Worm (Caenorhabditis elegans) whole organism, L4 larva: ENCODE data around the gene eff-1.

ENCODE experiments used
- D1046.2 ChIP-seq: fragments of 200-800 bp; sonication (Bioruptor generic); IDR thresholded peaks from 2 replicates; pipeline ENCODE4 v1.3.6; 2022; ENCODE audit warnings: missing genetic modification characterization, missing compliant biosample characterization
- F49E8.2 ChIP-seq: sonication (generic microtip); optimal IDR thresholded peaks from 2 replicates; lab custom pipeline; 2016; ENCODE audit warnings: missing compliant biosample characterization, mild to moderate bottlenecking, missing genetic modification characterization, borderline replicate concordance
- T20F7.1 ChIP-seq: fragments of 200-800 bp; sonication (Bioruptor generic); optimal IDR thresholded peaks from 2 replicates; lab custom pipeline; 2018; ENCODE audit warnings: mild to moderate bottlenecking, missing genetic modification characterization, missing compliant biosample characterization
- T26A8.4 ChIP-seq: fragments of 200-800 bp; sonication (Bioruptor generic); IDR thresholded peaks from 2 replicates; pipeline ENCODE4 v1.3.6; 2022; ENCODE audit warnings: missing genetic modification characterization, missing compliant biosample characterization
- ZK337.2 ChIP-seq: fragments of 200-800 bp; sonication (Bioruptor generic); IDR thresholded peaks from 2 replicates; pipeline ENCODE4 v1.3.6; 2022; ENCODE audit warnings: missing genetic modification reagents, missing genetic modification characterization, missing compliant biosample characterization
- ama-1 ChIP-seq: fragments of 150-350 bp; optimal IDR thresholded peaks from 2 replicates; lab custom pipeline; 2014; ENCODE audit warnings: inconsistent platforms, mixed read lengths
- attf-4 ChIP-seq: sonication (generic microtip); optimal IDR thresholded peaks from 3 replicates; lab custom pipeline; 2017; ENCODE audit warnings: missing biosample characterization, missing genetic modification characterization
- ceh-28 ChIP-seq: fragments of 150-350 bp; optimal IDR thresholded peaks from 2 replicates; lab custom pipeline; 2014; ENCODE audit warnings: missing biosample characterization, missing genetic modification reagents, missing genetic modification characterization
- ceh-44 ChIP-seq: fragments of 200-800 bp; sonication (Bioruptor generic); IDR thresholded peaks from 2 replicates; pipeline ENCODE4 v1.3.6; 2022; ENCODE audit warnings: missing genetic modification reagents, missing genetic modification characterization, missing compliant biosample characterization
- ceh-82 ChIP-seq: sonication (generic microtip); optimal IDR thresholded peaks from 2 replicates; lab custom pipeline; 2017; ENCODE audit warnings: missing biosample characterization, missing genetic modification characterization
- ctbp-1 ChIP-seq: fragments of 200-800 bp; sonication (Bioruptor generic); IDR thresholded peaks from 2 replicates; pipeline ENCODE4 v1.3.6; 2022; ENCODE audit warnings: missing genetic modification reagents, missing genetic modification characterization, missing compliant biosample characterization
- daf-16 ChIP-seq, 3 experiments: sonication (generic microtip); optimal IDR thresholded peaks; 2 replicates each; lab custom pipeline; 2016 to 2017; ENCODE audit warnings: missing genetic modification characterization in 3 of 3, missing genetic modification reagents in 3 of 3, mild to moderate bottlenecking in 2 of 3, missing compliant biosample characterization in 2 of 3, missing biosample characterization in 1 of 3, moderate library complexity in 1 of 3
- daf-8 ChIP-seq: fragments of 200-800 bp; sonication (Bioruptor generic); IDR thresholded peaks from 2 replicates; pipeline ENCODE4 v1.3.6; 2022; ENCODE audit warnings: missing genetic modification characterization, missing compliant biosample characterization
- dmd-6 ChIP-seq: fragments of 200-800 bp; sonication (Bioruptor generic); IDR thresholded peaks from 2 replicates; pipeline ENCODE4 v1.3.6; 2022; ENCODE audit warnings: missing genetic modification reagents, missing genetic modification characterization, missing compliant biosample characterization
- dmd-8 ChIP-seq: fragments of 200-800 bp; sonication (Bioruptor generic); IDR thresholded peaks from 2 replicates; pipeline ENCODE4 v1.3.6; 2022; ENCODE audit warnings: missing genetic modification characterization, missing compliant biosample characterization
- dve-1 ChIP-seq: sonication (generic microtip); optimal IDR thresholded peaks from 2 replicates; lab custom pipeline; 2017; ENCODE audit warnings: antibody characterized with exemption, mild to moderate bottlenecking, missing genetic modification characterization, missing compliant biosample characterization; ENCODE audit not compliant: insufficient read depth
- jun-1 ChIP-seq: fragments of 150-350 bp; optimal IDR thresholded peaks from 2 replicates; lab custom pipeline; 2014; ENCODE audit warnings: missing biosample characterization, missing genetic modification reagents, missing genetic modification characterization
- lin-13 ChIP-seq: fragments of 150-350 bp; optimal IDR thresholded peaks from 2 replicates; lab custom pipeline; 2014; ENCODE audit warnings: missing biosample characterization, missing genetic modification reagents, missing genetic modification characterization
- lin-38 ChIP-seq: fragments of 200-800 bp; sonication (Bioruptor generic); IDR thresholded peaks from 2 replicates; pipeline ENCODE4 v1.3.6; 2022; ENCODE audit warnings: missing genetic modification reagents, missing genetic modification characterization, missing compliant biosample characterization
- lir-3 ChIP-seq: sonication (generic microtip); optimal IDR thresholded peaks from 2 replicates; lab custom pipeline; 2016; ENCODE audit warnings: mild to moderate bottlenecking, missing genetic modification characterization, missing compliant biosample characterization
- mdl-1 ChIP-seq, 2 experiments: fragments of 150-350 bp in 1 of 2; sonication (generic microtip) in 1 of 2; optimal IDR thresholded peaks; 2 replicates each; lab custom pipeline; 2014 to 2017; ENCODE audit warnings: missing biosample characterization in 2 of 2, missing genetic modification characterization in 2 of 2
- mdt-29 ChIP-seq: fragments of 200-800 bp; sonication (Bioruptor generic); IDR thresholded peaks from 2 replicates; pipeline ENCODE4 v1.3.6; 2022; ENCODE audit warnings: missing genetic modification reagents, missing genetic modification characterization, missing compliant biosample characterization
- mes-2 ChIP-seq: sonication (generic microtip); optimal IDR thresholded peaks from 2 replicates; lab custom pipeline; 2016; ENCODE audit warnings: missing genotype, mild to moderate bottlenecking, missing genetic modification characterization, missing compliant biosample characterization; ENCODE audit not compliant: poor library complexity, severe bottlenecking
- mxl-2 ChIP-seq: fragments of 200-800 bp; sonication (Bioruptor generic); conservative IDR thresholded peaks from 2 replicates; pipeline ENCODE4 v1.3.6; 2022; ENCODE audit warnings: missing genetic modification reagents, missing genetic modification characterization, missing compliant biosample characterization
- nhr-10 ChIP-seq: fragments of 150-350 bp; optimal IDR thresholded peaks from 2 replicates; lab custom pipeline; 2014; ENCODE audit warnings: missing biosample characterization, missing genetic modification characterization
- nhr-102 ChIP-seq: sonication (generic microtip); optimal IDR thresholded peaks from 2 replicates; lab custom pipeline; 2016; ENCODE audit warnings: mild to moderate bottlenecking, missing genetic modification characterization, moderate library complexity, missing compliant biosample characterization
- nhr-11 ChIP-seq: fragments of 150-350 bp; optimal IDR thresholded peaks from 2 replicates; lab custom pipeline; 2014; ENCODE audit warnings: missing biosample characterization, missing genetic modification characterization
- nhr-111 ChIP-seq: fragments of 200-800 bp; sonication (Bioruptor generic); optimal IDR thresholded peaks from 2 replicates; lab custom pipeline; 2018; ENCODE audit warnings: mild to moderate bottlenecking, missing genetic modification characterization, missing compliant biosample characterization
- nhr-28 ChIP-seq: fragments of 150-350 bp; optimal IDR thresholded peaks from 2 replicates; lab custom pipeline; 2014; ENCODE audit warnings: missing biosample characterization, missing genetic modification characterization
- nhr-48 ChIP-seq: sonication (generic microtip); optimal IDR thresholded peaks from 2 replicates; lab custom pipeline; 2016; ENCODE audit warnings: mild to moderate bottlenecking, missing genetic modification characterization, missing compliant biosample characterization
- pha-4 ChIP-seq, 2 experiments: fragments of 150-350 bp in 1 of 2; fragments of 200-800 bp in 1 of 2; sonication (Bioruptor generic) in 1 of 2; IDR thresholded peaks in 1 of 2; optimal IDR thresholded peaks in 1 of 2; 2 replicates each; pipeline versions ENCODE4 v1.3.6 to Lab custom; 2014 to 2022; ENCODE audit warnings: missing genetic modification characterization in 2 of 2, missing genetic modification reagents in 2 of 2, missing biosample characterization in 1 of 2, missing compliant biosample characterization in 1 of 2
- pqm-1 ChIP-seq: sonication (generic microtip); optimal IDR thresholded peaks from 2 replicates; lab custom pipeline; 2017; ENCODE audit warnings: missing biosample characterization, missing genetic modification characterization
- sdz-12 ChIP-seq: fragments of 200-800 bp; sonication (Bioruptor generic); optimal IDR thresholded peaks from 2 replicates; lab custom pipeline; 2018; ENCODE audit warnings: mild to moderate bottlenecking, missing genetic modification characterization, missing compliant biosample characterization
- set-16 ChIP-seq: fragments of 200-800 bp; sonication (Bioruptor generic); IDR thresholded peaks from 2 replicates; pipeline ENCODE4 v1.3.6; 2022; ENCODE audit warnings: missing genetic modification reagents, missing genetic modification characterization, missing compliant biosample characterization
- skn-1 ChIP-seq: fragments of 150-350 bp; optimal IDR thresholded peaks from 2 replicates; lab custom pipeline; 2014; ENCODE audit warnings: missing biosample characterization, missing genetic modification characterization
- snpc-1.2 ChIP-seq: fragments of 200-800 bp; sonication (Bioruptor generic); IDR thresholded peaks from 2 replicates; pipeline ENCODE4 v1.3.6; 2022; ENCODE audit warnings: missing genetic modification reagents, missing genetic modification characterization, missing compliant biosample characterization
- snpc-4 ChIP-seq: fragments of 150-350 bp; optimal IDR thresholded peaks from 2 replicates; lab custom pipeline; 2014; ENCODE audit warnings: missing biosample characterization, missing genetic modification characterization
- spr-1 ChIP-seq: sonication (generic microtip); optimal IDR thresholded peaks from 2 replicates; lab custom pipeline; 2016; ENCODE audit warnings: mild to moderate bottlenecking, missing genetic modification characterization, missing compliant biosample characterization
- spr-3 ChIP-seq: fragments of 200-800 bp; sonication (Bioruptor generic); optimal IDR thresholded peaks from 2 replicates; lab custom pipeline; 2018; ENCODE audit warnings: mild to moderate bottlenecking, missing genetic modification characterization, missing compliant biosample characterization
- tag-97 ChIP-seq: fragments of 200-800 bp; sonication (Bioruptor generic); IDR thresholded peaks from 2 replicates; pipeline ENCODE4 v1.3.6; 2022; ENCODE audit warnings: missing genetic modification characterization, missing compliant biosample characterization
- tra-1 ChIP-seq: fragments of 200-800 bp; sonication (Bioruptor generic); IDR thresholded peaks from 2 replicates; pipeline ENCODE4 v1.3.6; 2022; ENCODE audit warnings: missing genetic modification reagents, missing genetic modification characterization, missing compliant biosample characterization
- unc-130 ChIP-seq: sonication (generic microtip); optimal IDR thresholded peaks from 2 replicates; lab custom pipeline; 2016; ENCODE audit warnings: missing genetic modification reagents, missing genetic modification characterization, missing compliant biosample characterization
- vab-7 ChIP-seq: fragments of 200-800 bp; sonication (Bioruptor generic); IDR thresholded peaks from 2 replicates; pipeline ENCODE4 v1.3.6; 2022; ENCODE audit warnings: missing genetic modification reagents, missing genetic modification characterization, missing compliant biosample characterization
- zag-1 ChIP-seq: fragments of 150-350 bp; optimal IDR thresholded peaks from 2 replicates; lab custom pipeline; 2014; ENCODE audit warnings: missing biosample characterization, missing genetic modification characterization
- zfp-2 ChIP-seq: sonication (generic microtip); optimal IDR thresholded peaks from 2 replicates; lab custom pipeline; 2016; ENCODE audit warnings: mild to moderate bottlenecking, missing genetic modification characterization, missing compliant biosample characterization
- zfp-3 ChIP-seq: fragments of 200-800 bp; sonication (Bioruptor generic); conservative IDR thresholded peaks from 2 replicates; pipeline ENCODE4 v1.3.6; 2022; ENCODE audit warnings: missing genetic modification reagents, missing genetic modification characterization, missing compliant biosample characterization
- zip-11 ChIP-seq: fragments of 200-800 bp; sonication (Bioruptor generic); IDR thresholded peaks from 2 replicates; pipeline ENCODE4 v1.3.6; 2022; ENCODE audit warnings: missing genetic modification characterization, missing compliant biosample characterization

The eff-1 gene

DNA sequence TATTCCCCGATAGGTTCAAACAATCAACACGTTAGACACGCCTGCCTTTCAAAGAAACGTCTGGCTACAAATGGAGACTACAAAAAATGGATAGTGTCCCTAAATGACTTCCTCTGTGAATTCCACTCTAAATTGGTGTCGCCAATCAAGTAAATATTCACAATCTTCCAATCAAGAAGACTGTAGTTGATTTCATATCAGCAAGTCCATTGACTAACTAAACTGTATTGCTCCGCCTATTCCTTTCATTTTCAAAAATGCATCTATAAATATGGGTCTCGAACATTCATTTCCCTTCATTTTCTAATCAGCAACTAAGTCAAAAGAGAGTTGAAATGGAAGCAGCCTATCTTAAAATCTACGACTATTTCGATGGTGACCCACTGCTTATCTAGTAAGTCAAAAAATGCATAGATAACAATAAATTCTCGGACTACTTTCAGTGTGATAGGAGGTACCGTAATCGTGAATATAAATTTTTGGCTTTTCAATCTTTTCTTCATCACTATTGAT lies 41.6 kb downstream of the eff-1 start, which contains the start of gene drd-1 (continued):
- TF ChIP-seq snpc-1.2 (no peak), spr-1 (tag; lab: Kevin White, UChicago) (no peak), attf-4 (no peak), ceh-28 (no peak), ceh-44 (no peak), skn-1 (tag; lab: Kevin White, UChicago) (no peak), ctbp-1 (GFP tag; lab: Robert Waterston, UW) (no peak), spr-3 (no peak), dmd-6 (peak; percentile 92), ZK337.2 (no peak), tag-97 (GFP tag; lab: Robert Waterston, UW) (no peak), dve-1 (tag; lab: Kevin White, UChicago) (peak; percentile 71), D1046.2 (no peak), mxl-2 (GFP tag; lab: Robert Waterston, UW) (no peak), F49E8.2 (tag; lab: Kevin White, UChicago) (no peak), nhr-10 (tag; lab: Kevin White, UChicago) (no peak), zfp-2 (tag; lab: Kevin White, UChicago) (no peak), snpc-4 (no peak), daf-16 (GFP tag; optimal IDR thresholded peaks at IDR 0.05; lab: Kevin White, UChicago) (no peak), daf-16 (tag; optimal IDR thresholded peaks at IDR 0.05; lab: Kevin White, UChicago) (peak; percentile 61), zag-1 (tag; lab: Kevin White, UChicago) (no peak), mdt-29 (GFP tag; lab: Robert Waterston, UW) (no peak), ama-1 (lab: Kevin White, UChicago) (no peak), set-16 (GFP tag; lab: Robert Waterston, UW) (no peak), T20F7.1 (GFP tag; lab: Kevin White, UChicago) (no peak), sdz-12 (GFP tag; lab: Kevin White, UChicago) (no peak), unc-130 (GFP tag; lab: Kevin White, UChicago) (no peak), pha-4 (GFP tag; IDR thresholded peaks at IDR 0.05; lab: Robert Waterston, UW) (no peak), pha-4 (tag; optimal IDR thresholded peaks at IDR 0.05; lab: Kevin White, UChicago) (no peak), zip-11 (no peak), lir-3 (tag; lab: Kevin White, UChicago) (no peak), nhr-48 (tag; lab: Kevin White, UChicago) (peak; percentile 56), mdl-1 (tag; optimal IDR thresholded peaks at IDR 0.05; lab: Kevin White, UChicago) (no peak), tra-1 (GFP tag; lab: Robert Waterston, UW) (0 out of 2 replicates have a peak, but pooled peaks have one; percentile 16), lin-38 (GFP tag; lab: Robert Waterston, UW) (no peak), pqm-1 (peak; percentile 99), nhr-111 (no peak), nhr-102 (peak; percentile 33), T26A8.4 (GFP tag; lab: Robert Waterston, UW) (no peak), daf-8 (GFP tag; lab: Robert Waterston, UW) (no peak), jun-1 (peak; percentile 37), nhr-11 (tag; lab: Kevin White, UChicago) (no peak), zfp-3 (no peak), dmd-8 (GFP tag; lab: Robert Waterston, UW) (no peak), nhr-28 (tag; lab: Kevin White, UChicago) (peak; percentile 92), lin-13 (no peak), mes-2 (tag; lab: Kevin White, UChicago) (no peak), ceh-82 (tag; lab: Kevin White, UChicago) (no peak), vab-7 (GFP tag; lab: Robert Waterston, UW) (no peak)
